Worm (Caenorhabditis elegans) whole organism, L2 larva: Measurements from ENCODE around the gene srd-39.

Experiments used
- C34F6.9 ChIP-seq: fragments of 150-350 bp; optimal IDR thresholded peaks from 2 replicates; lab custom pipeline; 2014; ENCODE audit warnings: missing biosample characterization, missing genetic modification characterization
- F13H6.1 ChIP-seq: sonication (generic microtip); optimal IDR thresholded peaks from 2 replicates; lab custom pipeline; 2016; ENCODE audit warnings: missing genetic modification characterization, missing compliant biosample characterization
- R02D3.7 ChIP-seq: fragments of 150-350 bp; optimal IDR thresholded peaks from 2 replicates; lab custom pipeline; 2014; ENCODE audit warnings: missing biosample characterization, missing genetic modification characterization
- Y55F3AM.14 ChIP-seq: fragments of 200-800 bp; sonication (Bioruptor generic); optimal IDR thresholded peaks from 2 replicates; lab custom pipeline; 2018; ENCODE audit warnings: mild to moderate bottlenecking, missing genetic modification characterization, missing compliant biosample characterization
- ZK546.5 ChIP-seq: sonication (generic microtip); optimal IDR thresholded peaks from 2 replicates; lab custom pipeline; 2017; ENCODE audit warnings: missing biosample characterization, missing genetic modification characterization
- alr-1 ChIP-seq: fragments of 150-350 bp; optimal IDR thresholded peaks from 2 replicates; lab custom pipeline; 2014; ENCODE audit warnings: missing biosample characterization, missing genetic modification characterization
- ama-1 ChIP-seq: fragments of 150-350 bp; optimal IDR thresholded peaks from 2 replicates; lab custom pipeline; 2018; ENCODE audit warnings: inconsistent platforms
- blmp-1 ChIP-seq: sonication (generic microtip); optimal IDR thresholded peaks from 2 replicates; lab custom pipeline; 2017; ENCODE audit warnings: missing genetic modification characterization, mild to moderate bottlenecking, missing compliant biosample characterization, antibody characterized with exemption, moderate library complexity; ENCODE audit not compliant: insufficient read depth
- ceh-16 ChIP-seq: fragments of 150-350 bp; optimal IDR thresholded peaks from 2 replicates; lab custom pipeline; 2014; ENCODE audit warnings: missing biosample characterization, missing genetic modification characterization
- crh-2 ChIP-seq: sonication (generic microtip); optimal IDR thresholded peaks from 2 replicates; lab custom pipeline; 2017; ENCODE audit warnings: missing biosample characterization, missing genetic modification characterization
- dmd-4 ChIP-seq: sonication (generic microtip); optimal IDR thresholded peaks from 2 replicates; lab custom pipeline; 2017; ENCODE audit warnings: missing biosample characterization, missing genetic modification characterization
- egl-27 ChIP-seq: sonication (generic microtip); optimal IDR thresholded peaks from 3 replicates; lab custom pipeline; 2017; ENCODE audit warnings: missing biosample characterization, missing genetic modification reagents, missing genetic modification characterization
- elt-1 ChIP-seq: fragments of 150-350 bp; optimal IDR thresholded peaks from 2 replicates; lab custom pipeline; 2014; ENCODE audit warnings: missing biosample characterization, missing genetic modification characterization
- elt-3 ChIP-seq: sonication (generic microtip); optimal IDR thresholded peaks from 2 replicates; lab custom pipeline; 2017; ENCODE audit warnings: missing biosample characterization, missing genetic modification characterization
- fos-1 ChIP-seq: fragments of 150-350 bp; optimal IDR thresholded peaks from 2 replicates; lab custom pipeline; 2014; ENCODE audit warnings: missing biosample characterization, missing genetic modification characterization
- gmeb-1 ChIP-seq: fragments of 150-350 bp; optimal IDR thresholded peaks from 2 replicates; lab custom pipeline; 2014; ENCODE audit warnings: missing biosample characterization, missing genetic modification characterization
- lin-13 ChIP-seq: fragments of 150-350 bp; optimal IDR thresholded peaks from 2 replicates; lab custom pipeline; 2014; ENCODE audit warnings: missing biosample characterization, missing genetic modification reagents, missing genetic modification characterization
- lin-39 ChIP-seq: fragments of 150-350 bp; optimal IDR thresholded peaks from 2 replicates; lab custom pipeline; 2014; ENCODE audit warnings: missing biosample characterization, missing genetic modification reagents, missing genetic modification characterization
- lsy-2 ChIP-seq, 2 experiments: fragments of 150-350 bp in 1 of 2; sonication (generic microtip) in 1 of 2; optimal IDR thresholded peaks; 2 replicates each; lab custom pipeline; 2014 to 2017; ENCODE audit warnings: missing biosample characterization in 2 of 2, missing genetic modification characterization in 2 of 2
- mab-5 ChIP-seq: fragments of 150-350 bp; optimal IDR thresholded peaks from 2 replicates; lab custom pipeline; 2014; ENCODE audit warnings: missing biosample characterization, missing genetic modification characterization
- mbf-1 ChIP-seq: sonication (generic microtip); optimal IDR thresholded peaks from 2 replicates; lab custom pipeline; 2017; ENCODE audit warnings: missing biosample characterization, missing genetic modification characterization
- mdl-1 ChIP-seq, 2 experiments: fragments of 150-350 bp in 1 of 2; sonication (generic microtip) in 1 of 2; optimal IDR thresholded peaks; 2 replicates each; lab custom pipeline; 2017; ENCODE audit warnings: missing biosample characterization in 2 of 2, missing genetic modification characterization in 2 of 2
- nhr-10 ChIP-seq: sonication (generic microtip); optimal IDR thresholded peaks from 2 replicates; lab custom pipeline; 2017; ENCODE audit warnings: missing biosample characterization, missing genetic modification characterization
- nhr-11 ChIP-seq: fragments of 150-350 bp; optimal IDR thresholded peaks from 2 replicates; lab custom pipeline; 2014; ENCODE audit warnings: missing biosample characterization, missing genetic modification characterization
- nhr-12 ChIP-seq: fragments of 150-350 bp; optimal IDR thresholded peaks from 2 replicates; lab custom pipeline; 2014; ENCODE audit warnings: missing biosample characterization, missing genetic modification characterization
- nhr-129 ChIP-seq: fragments of 150-350 bp; optimal IDR thresholded peaks from 2 replicates; lab custom pipeline; 2014; ENCODE audit warnings: missing biosample characterization, missing genetic modification characterization
- nhr-21 ChIP-seq: fragments of 150-350 bp; optimal IDR thresholded peaks from 2 replicates; lab custom pipeline; 2014; ENCODE audit warnings: missing biosample characterization, missing genetic modification characterization
- nhr-23 ChIP-seq: fragments of 150-350 bp; optimal IDR thresholded peaks from 2 replicates; lab custom pipeline; 2014; ENCODE audit warnings: missing biosample characterization, missing genetic modification reagents, missing genetic modification characterization
- nhr-237 ChIP-seq: fragments of 150-350 bp; optimal IDR thresholded peaks from 2 replicates; lab custom pipeline; 2014; ENCODE audit warnings: missing biosample characterization, missing genetic modification characterization
- nhr-25 ChIP-seq: fragments of 150-350 bp; sonication (generic microtip); optimal IDR thresholded peaks from 3 replicates; lab custom pipeline; 2014; ENCODE audit warnings: missing biosample characterization, missing genetic modification characterization
- nhr-6 ChIP-seq: fragments of 150-350 bp; optimal IDR thresholded peaks from 2 replicates; lab custom pipeline; 2014; ENCODE audit warnings: missing biosample characterization, missing genetic modification characterization
- nhr-77 ChIP-seq: fragments of 150-350 bp; optimal IDR thresholded peaks from 2 replicates; lab custom pipeline; 2014; ENCODE audit warnings: missing biosample characterization, missing genetic modification characterization
- peb-1 ChIP-seq: fragments of 150-350 bp; optimal IDR thresholded peaks from 2 replicates; lab custom pipeline; 2014; ENCODE audit warnings: missing biosample characterization, missing genetic modification characterization
- sem-4 ChIP-seq: fragments of 150-350 bp; optimal IDR thresholded peaks from 2 replicates; lab custom pipeline; 2014; ENCODE audit warnings: missing biosample characterization, missing genetic modification reagents, missing genetic modification characterization
- skn-1 ChIP-seq: sonication (generic microtip); optimal IDR thresholded peaks from 2 replicates; lab custom pipeline; 2017; ENCODE audit warnings: missing biosample characterization, missing genetic modification characterization
- sma-3 ChIP-seq: sonication (generic microtip); optimal IDR thresholded peaks from 2 replicates; lab custom pipeline; 2016; ENCODE audit warnings: missing genetic modification reagents, missing genetic modification characterization, missing compliant biosample characterization
- sma-9 ChIP-seq, 2 experiments: fragments of 150-350 bp in 1 of 2; sonication (generic microtip) in 1 of 2; optimal IDR thresholded peaks; 2 replicates each; lab custom pipeline; 2014 to 2016; ENCODE audit warnings: missing genetic modification characterization in 2 of 2, mild to moderate bottlenecking in 1 of 2, missing biosample characterization in 1 of 2, missing compliant biosample characterization in 1 of 2, missing genetic modification reagents in 1 of 2, moderate library complexity in 1 of 2
- snpc-4 ChIP-seq: fragments of 150-350 bp; optimal IDR thresholded peaks from 2 replicates; lab custom pipeline; 2014; ENCODE audit warnings: missing biosample characterization, missing genetic modification characterization
- unc-39 ChIP-seq: fragments of 150-350 bp; optimal IDR thresholded peaks from 2 replicates; lab custom pipeline; 2014; ENCODE audit warnings: missing biosample characterization, missing genetic modification characterization
- unc-55 ChIP-seq: fragments of 150-350 bp; sonication (generic microtip); optimal IDR thresholded peaks from 3 replicates; lab custom pipeline; 2014; ENCODE audit warnings: missing biosample characterization, missing genetic modification reagents, missing genetic modification characterization
- unc-62 ChIP-seq: fragments of 150-350 bp; optimal IDR thresholded peaks from 2 replicates; lab custom pipeline; 2014; ENCODE audit warnings: missing biosample characterization, missing genetic modification reagents, missing genetic modification characterization
- zag-1 ChIP-seq: fragments of 150-350 bp; optimal IDR thresholded peaks from 2 replicates; lab custom pipeline; 2014; ENCODE audit warnings: missing biosample characterization, missing genetic modification characterization
- ztf-1 ChIP-seq: fragments of 200-800 bp; sonication (Bioruptor generic); conservative IDR thresholded peaks from 2 replicates; pipeline ENCODE4 v1.3.6; 2022; ENCODE audit warnings: missing genetic modification characterization, missing compliant biosample characterization
- ztf-11 ChIP-seq: sonication (generic microtip); optimal IDR thresholded peaks from 2 replicates; lab custom pipeline; 2017; ENCODE audit warnings: missing biosample characterization, missing genetic modification characterization
- ztf-4 ChIP-seq: fragments of 150-350 bp; optimal IDR thresholded peaks from 2 replicates; lab custom pipeline; 2014; ENCODE audit warnings: missing biosample characterization, missing genetic modification characterization

srd-39 gene

ce11 chrX:13300503-13300902 is at the start of gene srd-39:
TSS of gene srd-39 (minus strand) at chrX:13300603.
- TF ChIP-seq unc-55 (GFP tag; lab: Kevin White, UChicago), result no peak
- TF ChIP-seq nhr-129 (tag; lab: Kevin White, UChicago), result no peak
- no peak for TF ChIP-seq fos-1
- TF ChIP-seq ceh-16 (tag; lab: Kevin White, UChicago), result no peak
- TF ChIP-seq nhr-237 (tag; lab: Kevin White, UChicago), result no peak
- TF ChIP-seq egl-27 (tag; lab: Kevin White, UChicago), result no peak
- no peak for TF ChIP-seq peb-1
- no peak for TF ChIP-seq skn-1 (tag; lab: Kevin White, UChicago)
- no peak for TF ChIP-seq mdl-1 (tag; optimal IDR thresholded peaks at IDR 0.05; lab: Kevin White, UChicago)
- no peak for TF ChIP-seq C34F6.9 (tag; lab: Kevin White, UChicago)
- no peak for TF ChIP-seq lin-39 (tag; lab: Kevin White, UChicago)
- TF ChIP-seq ztf-1 (GFP tag; lab: Robert Waterston, UW), result no peak
- no peak for TF ChIP-seq crh-2 (tag; lab: Kevin White, UChicago)
- no peak for TF ChIP-seq unc-39 (tag; lab: Kevin White, UChicago)
- TF ChIP-seq sma-3, result no peak
- no peak for TF ChIP-seq dmd-4 (tag; lab: Kevin White, UChicago)

DNA sequence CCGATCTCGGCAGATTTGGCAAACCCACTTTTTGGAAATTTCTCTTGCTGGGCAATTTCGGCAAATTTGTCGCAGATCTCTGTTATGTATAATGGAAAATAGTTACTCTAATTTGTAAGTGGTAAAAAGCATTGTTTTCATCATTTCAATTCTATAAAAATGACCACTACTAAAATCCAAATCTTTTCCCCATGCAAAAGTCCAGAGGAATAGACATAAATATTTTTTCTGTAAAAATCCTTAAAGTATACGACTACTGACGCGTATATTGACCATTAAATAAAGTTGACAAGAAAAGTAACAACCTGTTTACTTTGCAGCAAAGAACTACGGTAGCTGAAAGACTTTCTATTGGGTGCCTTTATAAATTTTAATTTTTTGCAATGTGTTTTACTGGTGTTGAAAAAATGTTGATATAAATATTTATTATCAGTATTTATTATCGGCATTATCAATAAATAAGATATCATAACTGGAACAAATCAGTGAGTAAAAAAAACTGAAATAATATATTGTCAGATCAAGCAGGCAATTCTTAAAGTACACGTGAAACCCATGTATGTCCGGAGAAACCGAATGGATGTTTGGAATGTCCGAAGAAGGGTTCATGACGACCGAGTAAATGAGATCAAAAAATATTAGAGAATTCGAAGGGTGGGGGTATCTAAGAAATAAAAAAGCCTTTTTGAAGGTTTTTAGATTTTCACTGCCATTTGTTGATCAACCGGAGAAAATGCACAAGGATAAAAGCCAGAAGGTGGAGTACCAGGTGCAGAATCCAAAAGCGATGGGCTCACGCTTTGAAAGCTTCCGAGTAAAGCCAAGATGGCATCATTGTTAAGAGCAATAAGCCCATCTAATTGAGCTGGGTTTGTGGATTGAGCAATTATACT is 49.1 kb upstream of the srd-39 start:
- TF ChIP-seq elt-1 (tag; lab: Kevin White, UChicago), result no peak
- TF ChIP-seq unc-62 (GFP tag; lab: Kevin White, UChicago), result peak; percentile 17
- no peak for TF ChIP-seq unc-39 (tag; lab: Kevin White, UChicago)
- TF ChIP-seq zag-1 (tag; lab: Kevin White, UChicago), result no peak
- no peak for TF ChIP-seq mab-5 (tag; lab: Kevin White, UChicago)
- TF ChIP-seq gmeb-1, result no peak
- TF ChIP-seq ZK546.5 (tag; lab: Kevin White, UChicago), result no peak
- no peak for TF ChIP-seq elt-3 (tag; lab: Kevin White, UChicago)
- no peak for TF ChIP-seq mbf-1 (tag; lab: Kevin White, UChicago)
- no peak for TF ChIP-seq nhr-6
- TF ChIP-seq snpc-4, result no peak
- TF ChIP-seq skn-1 (tag; lab: Kevin White, UChicago), result no peak
- no peak for TF ChIP-seq ztf-11 (tag; lab: Kevin White, UChicago)
- peak; percentile 71 for TF ChIP-seq ztf-4 (tag; lab: Kevin White, UChicago)
- TF ChIP-seq Y55F3AM.14 (GFP tag; lab: Kevin White, UChicago), result peak; percentile 71
- TF ChIP-seq lin-13 (GFP tag; lab: Kevin White, UChicago), result peak; percentile 71
- no peak for TF ChIP-seq nhr-77 (tag; lab: Kevin White, UChicago)
- no peak for TF ChIP-seq fos-1
- peak; percentile 84 for TF ChIP-seq nhr-21 (tag; lab: Kevin White, UChicago)
- no peak for TF ChIP-seq alr-1 (tag; lab: Kevin White, UChicago)
- TF ChIP-seq ceh-16 (tag; lab: Kevin White, UChicago), result no peak
- no peak for TF ChIP-seq mdl-1 (tag; optimal IDR thresholded peaks at IDR 0.05; lab: Kevin White, UChicago)
- 0 out of 2 replicates have a peak, but pooled peaks have one; percentile 28 for TF ChIP-seq ztf-1 (GFP tag; lab: Robert Waterston, UW)
- no peak for TF ChIP-seq nhr-129 (tag; lab: Kevin White, UChicago)
- no peak for TF ChIP-seq nhr-12 (tag; lab: Kevin White, UChicago)
- no peak for TF ChIP-seq nhr-10
- TF ChIP-seq ama-1 (lab: Kevin White, UChicago), result peak; percentile 88
- TF ChIP-seq nhr-11 (tag; lab: Kevin White, UChicago), result peak; percentile 63
- TF ChIP-seq unc-55 (GFP tag; lab: Kevin White, UChicago), result no peak
- peak; percentile 62 for TF ChIP-seq nhr-25 (tag; lab: Kevin White, UChicago)
- peak; percentile 73 for TF ChIP-seq sma-3
- TF ChIP-seq R02D3.7 (tag; lab: Kevin White, UChicago), result no peak
- TF ChIP-seq sem-4 (tag; lab: Kevin White, UChicago), result peak; percentile 21
- TF ChIP-seq nhr-237 (tag; lab: Kevin White, UChicago), result no peak
- no peak for TF ChIP-seq blmp-1 (tag; lab: Kevin White, UChicago)
- peak; percentile 72 for TF ChIP-seq crh-2 (tag; lab: Kevin White, UChicago)
- TF ChIP-seq F13H6.1 (tag; lab: Kevin White, UChicago), result peak; percentile 37
- TF ChIP-seq nhr-23 (tag; lab: Kevin White, UChicago), result no peak
- TF ChIP-seq lsy-2 (tag; optimal IDR thresholded peaks at IDR 0.05; lab: Kevin White, UChicago), result peak in 1 of 2 experiments; percentile 66
- TF ChIP-seq sma-9 (GFP tag; optimal IDR thresholded peaks at IDR 0.05; lab: Kevin White, UChicago), result peak; percentile 52
- TF ChIP-seq sma-9 (tag; optimal IDR thresholded peaks at IDR 0.05; lab: Kevin White, UChicago), result no peak
